Fruit fly (Drosophila melanogaster) whole organism, embryonic: ENCODE results near the gene CG14034.

ENCODE experiments used
- Awh ChIP-seq: fragments of 200-800 bp; sonication (Bioruptor generic); IDR thresholded peaks from 2 replicates; pipeline ENCODE4, ENCODE4 v1.3.6; 2022; ENCODE audit warnings: missing biosample characterization, missing genetic modification characterization
- Bdp1 ChIP-seq: fragments of 200-800 bp; sonication (Bioruptor generic); optimal IDR thresholded peaks from 3 replicates; lab custom pipeline; 2016; ENCODE audit warnings: missing biosample characterization, missing genetic modification characterization
- CG12219 ChIP-seq: fragments of 200-800 bp; sonication (Bioruptor generic); optimal IDR thresholded peaks from 3 replicates; lab custom pipeline; 2018; ENCODE audit warnings: missing biosample characterization, mild to moderate bottlenecking, missing genetic modification characterization
- CG12769 ChIP-seq: fragments of 200-800 bp; sonication (Bioruptor generic); optimal IDR thresholded peaks from 2 replicates; lab custom pipeline; 2019; ENCODE audit warnings: missing biosample characterization, mild to moderate bottlenecking, missing genetic modification characterization, moderate library complexity
- CG13894 ChIP-seq: fragments of 200-800 bp; sonication (Bioruptor generic); optimal IDR thresholded peaks from 3 replicates; lab custom pipeline; 2018; ENCODE audit warnings: missing biosample characterization, mild to moderate bottlenecking, missing genetic modification characterization, moderate library complexity
- CG14014 ChIP-seq: fragments of 200-800 bp; sonication (Bioruptor generic); IDR thresholded peaks from 2 replicates; pipeline ENCODE4 v1.3.6; 2022; ENCODE audit warnings: missing biosample characterization, missing genetic modification characterization
- CG17802 ChIP-seq: fragments of 200-800 bp; sonication (Bioruptor generic); optimal IDR thresholded peaks from 2 replicates; lab custom pipeline; 2018; ENCODE audit warnings: missing biosample characterization, mild to moderate bottlenecking, missing genetic modification characterization, moderate library complexity
- CG1792 ChIP-seq: fragments of 200-800 bp; sonication (Bioruptor generic); optimal IDR thresholded peaks from 2 replicates; lab custom pipeline; 2016; ENCODE audit warnings: missing biosample characterization, missing genetic modification characterization
- CG2678 ChIP-seq: fragments of 200-800 bp; sonication (Bioruptor generic); optimal IDR thresholded peaks from 3 replicates; lab custom pipeline; 2019; ENCODE audit warnings: missing biosample characterization, mild to moderate bottlenecking, missing genetic modification characterization, moderate library complexity
- CG3847 ChIP-seq: fragments of 200-800 bp; sonication (Bioruptor generic); IDR thresholded peaks from 2 replicates; pipeline ENCODE4 v1.3.6; 2022; ENCODE audit warnings: missing biosample characterization, missing genetic modification characterization
- CG4282 ChIP-seq: fragments of 200-800 bp; sonication (Bioruptor generic); optimal IDR thresholded peaks from 2 replicates; lab custom pipeline; 2016; ENCODE audit warnings: missing biosample characterization, missing genetic modification characterization
- CG4854 ChIP-seq: fragments of 200-800 bp; sonication (Bioruptor generic); optimal IDR thresholded peaks from 2 replicates; lab custom pipeline; 2016; ENCODE audit warnings: missing biosample characterization, missing genetic modification characterization, inconsistent platforms
- CG8359 ChIP-seq: fragments of 200-800 bp; sonication (Bioruptor generic); optimal IDR thresholded peaks from 2 replicates; lab custom pipeline; 2017; ENCODE audit warnings: missing biosample characterization, mild to moderate bottlenecking, missing genetic modification characterization, borderline replicate concordance
- CG8924 ChIP-seq: fragments of 200-800 bp; optimal IDR thresholded peaks from 3 replicates; lab custom pipeline; 2019; ENCODE audit warnings: missing biosample characterization, mild to moderate bottlenecking, missing genetic modification characterization, moderate library complexity
- CrebB ChIP-seq: fragments of 200-800 bp; sonication (Bioruptor generic); optimal IDR thresholded peaks from 3 replicates; lab custom pipeline; 2018; ENCODE audit warnings: missing biosample characterization, mild to moderate bottlenecking, missing genetic modification characterization
- Drgx ChIP-seq: fragments of 200-800 bp; sonication (Bioruptor generic); IDR thresholded peaks from 2 replicates; pipeline ENCODE4 v1.3.6; 2022; ENCODE audit warnings: missing biosample characterization, missing genetic modification characterization
- Eip74EF ChIP-seq, 2 experiments: fragments of 200-800 bp in 1 of 2; fragments of >200 bp in 1 of 2; sonication (Bioruptor generic) in 1 of 2; optimal IDR thresholded peaks; 2 replicates each; lab custom pipeline; 2017 to 2019; ENCODE audit warnings: missing biosample characterization in 2 of 2, missing genetic modification characterization in 2 of 2, mild to moderate bottlenecking in 1 of 2, moderate library complexity in 1 of 2
- Hr3 ChIP-seq: fragments of 200-800 bp; sonication (Bioruptor generic); optimal IDR thresholded peaks from 3 replicates; lab custom pipeline; 2016; ENCODE audit warnings: missing biosample characterization, missing genetic modification characterization
- Hr51 ChIP-seq, 2 experiments: fragments of 200-800 bp; sonication (Bioruptor generic); optimal IDR thresholded peaks; 2 replicates in 1 of 2; 3 replicates in 1 of 2; lab custom pipeline; 2016 to 2018; ENCODE audit warnings: missing biosample characterization in 2 of 2, missing genetic modification characterization in 2 of 2, mild to moderate bottlenecking in 1 of 2, moderate library complexity in 1 of 2
- Lim3 ChIP-seq: fragments of 200-800 bp; sonication (Bioruptor generic); IDR thresholded peaks from 2 replicates; pipeline ENCODE4 v1.3.6; 2022; ENCODE audit warnings: missing biosample characterization, missing genetic modification characterization
- Med ChIP-seq: fragments of 200-800 bp; sonication (Bioruptor generic); peaks from one replicate; lab custom pipeline; 2016; ENCODE audit warnings: missing biosample characterization, missing genetic modification characterization, mild to moderate bottlenecking, inconsistent platforms, moderate library complexity
- Meics ChIP-seq: fragments of 200-800 bp; sonication (Bioruptor generic); optimal IDR thresholded peaks from 2 replicates; lab custom pipeline; 2017; ENCODE audit warnings: missing biosample characterization, mild to moderate bottlenecking, missing genetic modification characterization
- Nf-YB ChIP-seq: fragments of 200-800 bp; sonication (Bioruptor generic); optimal IDR thresholded peaks from 3 replicates; lab custom pipeline; 2019; ENCODE audit warnings: missing biosample characterization, mild to moderate bottlenecking, missing genetic modification characterization, moderate library complexity
- Nf-YC ChIP-seq: fragments of 200-800 bp; optimal IDR thresholded peaks from 3 replicates; lab custom pipeline; 2019; ENCODE audit warnings: missing biosample characterization, mild to moderate bottlenecking, missing genetic modification characterization, moderate library complexity
- Rfx ChIP-seq: fragments of 200-800 bp; sonication (Bioruptor generic); IDR thresholded peaks from 2 replicates; pipeline ENCODE4 v1.3.6; 2022; ENCODE audit warnings: missing biosample characterization, missing genetic modification characterization
- Spps ChIP-seq: fragments of 200-800 bp; sonication (Bioruptor generic); optimal IDR thresholded peaks from 2 replicates; lab custom pipeline; 2018; ENCODE audit warnings: missing biosample characterization, mild to moderate bottlenecking, missing genetic modification characterization
- Vsx1 ChIP-seq: fragments of 200-800 bp; sonication (Bioruptor generic); optimal IDR thresholded peaks from 2 replicates; lab custom pipeline; 2017; ENCODE audit warnings: missing biosample characterization, mild to moderate bottlenecking, missing genetic modification characterization, missing genetic modification reagents
- abd-A ChIP-seq: fragments of 200-800 bp; sonication (Bioruptor generic); optimal IDR thresholded peaks from 3 replicates; lab custom pipeline; 2019; ENCODE audit warnings: missing biosample characterization, mild to moderate bottlenecking, missing genetic modification characterization, moderate library complexity
- ase ChIP-seq: fragments of 200-800 bp; sonication (Bioruptor generic); IDR thresholded peaks from 3 replicates; pipeline ENCODE4 v1.3.6; 2022; ENCODE audit warnings: missing biosample characterization, missing genetic modification characterization
- cato ChIP-seq: fragments of 200-800 bp; sonication (Bioruptor generic); optimal IDR thresholded peaks from 2 replicates; lab custom pipeline; 2016; ENCODE audit warnings: missing biosample characterization, missing genetic modification characterization, borderline replicate concordance
- ci ChIP-seq: fragments of 200-800 bp; sonication (Bioruptor generic); IDR thresholded peaks from 3 replicates; pipeline ENCODE4 v1.3.6; 2022; ENCODE audit warnings: missing biosample characterization, missing genetic modification characterization
- danr ChIP-seq: fragments of 200-800 bp; sonication (Bioruptor generic); IDR thresholded peaks from 2 replicates; pipeline ENCODE4 v1.3.6; 2022; ENCODE audit warnings: missing biosample characterization, missing genetic modification characterization
- dimm ChIP-seq: fragments of 200-800 bp; sonication (Bioruptor generic); IDR thresholded peaks from 2 replicates; pipeline ENCODE4 v1.3.6; 2022; ENCODE audit warnings: missing biosample characterization, missing genetic modification characterization
- dm ChIP-seq: fragments of 200-800 bp; sonication (Bioruptor generic); optimal IDR thresholded peaks from 3 replicates; lab custom pipeline; 2016; ENCODE audit warnings: missing biosample characterization, missing genetic modification characterization
- ind ChIP-seq: fragments of 200-800 bp; sonication (Bioruptor generic); optimal IDR thresholded peaks from 3 replicates; lab custom pipeline; 2016; ENCODE audit warnings: missing biosample characterization, missing genetic modification characterization
- lmd ChIP-seq: fragments of 200-800 bp; sonication (Bioruptor generic); IDR thresholded peaks from 2 replicates; pipeline ENCODE4 v1.3.6; 2022; ENCODE audit warnings: missing biosample characterization, missing genetic modification characterization
- mam ChIP-seq: fragments of 200-800 bp; sonication (Bioruptor generic); optimal IDR thresholded peaks from 3 replicates; lab custom pipeline; 2016; ENCODE audit warnings: missing biosample characterization, missing genetic modification characterization
- nau ChIP-seq: fragments of 200-800 bp; sonication (Bioruptor generic); optimal IDR thresholded peaks from 3 replicates; lab custom pipeline; 2017; ENCODE audit warnings: missing biosample characterization, mild to moderate bottlenecking, missing genetic modification characterization, missing genetic modification reagents
- p53 ChIP-seq: fragments of 200-800 bp; sonication (Bioruptor generic); optimal IDR thresholded peaks from 2 replicates; lab custom pipeline; 2016; ENCODE audit warnings: missing biosample characterization, missing genetic modification characterization
- pan ChIP-seq, 4 experiments: fragments of >200 bp in 3 of 4; fragments of 200-800 bp in 1 of 4; sonication (Bioruptor generic) in 1 of 4; optimal IDR thresholded peaks in 3 of 4; IDR thresholded peaks in 1 of 4; 2 replicates each; pipeline versions ENCODE4 v1.3.6 to Lab custom; 2017 to 2022; ENCODE audit warnings: missing biosample characterization in 2 of 4, missing genetic modification characterization in 2 of 4, mixed read lengths in 1 of 4
- pfk ChIP-seq: fragments of 200-800 bp; sonication (Bioruptor generic); optimal IDR thresholded peaks from 2 replicates; lab custom pipeline; 2018; ENCODE audit warnings: missing biosample characterization, mild to moderate bottlenecking, missing genetic modification characterization, moderate library complexity
- sd ChIP-seq: fragments of 200-800 bp; sonication (Bioruptor generic); optimal IDR thresholded peaks from 3 replicates; lab custom pipeline; 2018; ENCODE audit warnings: missing biosample characterization, mild to moderate bottlenecking, missing genetic modification characterization, moderate library complexity
- sr ChIP-seq: fragments of 200-800 bp; sonication (Bioruptor generic); IDR thresholded peaks from 3 replicates; pipeline ENCODE4 v1.3.6; 2022; ENCODE audit warnings: missing biosample characterization, missing genetic modification characterization
- ssp ChIP-seq: fragments of 200-800 bp; sonication (Bioruptor generic); IDR thresholded peaks from 2 replicates; pipeline ENCODE4 v1.3.6; 2022; ENCODE audit warnings: missing biosample characterization, missing genetic modification characterization
- vfl ChIP-seq: fragments of 200-800 bp; sonication (Bioruptor generic); optimal IDR thresholded peaks from 2 replicates; lab custom pipeline; 2016; ENCODE audit warnings: missing biosample characterization, missing genetic modification characterization
- vvl ChIP-seq: fragments of 200-800 bp; sonication (Bioruptor generic); IDR thresholded peaks from 2 replicates; pipeline ENCODE4 v1.3.6; 2022; ENCODE audit warnings: missing biosample characterization, missing genetic modification characterization

Gene CG14034

dm6 chr2L:5226891-5227554, 10.7 kb upstream of the CG14034 start:
- TF ChIP-seq CG17802 (tag; lab: Kevin White, UChicago) (no peak), sd (peak; percentile 6), vvl (GFP tag; lab: Robert Waterston, UW) (peak; percentile 68), danr (GFP tag; lab: Robert Waterston, UW) (no peak), CG8359 (GFP tag; lab: Kevin White, UChicago) (peak; percentile 94), CG12769 (peak; percentile 61), Awh (GFP tag; lab: Robert Waterston, UW) (0 out of 2 replicates have a peak, but pooled peaks have one; percentile 9), Rfx (GFP tag; lab: Robert Waterston, UW) (0 out of 2 replicates have a peak, but pooled peaks have one; percentile 3), abd-A (tag; lab: Kevin White, UChicago) (peak; percentile 54), CG13894 (tag; lab: Kevin White, UChicago) (peak; percentile 91), CrebB (no peak), dimm (GFP tag; lab: Robert Waterston, UW) (no peak), CG8924 (tag; lab: Kevin White, UChicago) (no peak), CG4854 (GFP tag; lab: Kevin White, UChicago) (no peak), Vsx1 (peak; percentile 30), lmd (GFP tag; lab: Robert Waterston, UW) (no peak), CG4282 (GFP tag; lab: Kevin White, UChicago) (no peak), Med (GFP tag; lab: Kevin White, UChicago) (peak; percentile 40), Lim3 (GFP tag; lab: Robert Waterston, UW) (no peak), Eip74EF (GFP tag; optimal IDR thresholded peaks at IDR 0.05; lab: Kevin White, UChicago) (peak in 1 of 2 experiments; percentile 45), sr (GFP tag; lab: Robert Waterston, UW) (peak; percentile 91)

DNA sequence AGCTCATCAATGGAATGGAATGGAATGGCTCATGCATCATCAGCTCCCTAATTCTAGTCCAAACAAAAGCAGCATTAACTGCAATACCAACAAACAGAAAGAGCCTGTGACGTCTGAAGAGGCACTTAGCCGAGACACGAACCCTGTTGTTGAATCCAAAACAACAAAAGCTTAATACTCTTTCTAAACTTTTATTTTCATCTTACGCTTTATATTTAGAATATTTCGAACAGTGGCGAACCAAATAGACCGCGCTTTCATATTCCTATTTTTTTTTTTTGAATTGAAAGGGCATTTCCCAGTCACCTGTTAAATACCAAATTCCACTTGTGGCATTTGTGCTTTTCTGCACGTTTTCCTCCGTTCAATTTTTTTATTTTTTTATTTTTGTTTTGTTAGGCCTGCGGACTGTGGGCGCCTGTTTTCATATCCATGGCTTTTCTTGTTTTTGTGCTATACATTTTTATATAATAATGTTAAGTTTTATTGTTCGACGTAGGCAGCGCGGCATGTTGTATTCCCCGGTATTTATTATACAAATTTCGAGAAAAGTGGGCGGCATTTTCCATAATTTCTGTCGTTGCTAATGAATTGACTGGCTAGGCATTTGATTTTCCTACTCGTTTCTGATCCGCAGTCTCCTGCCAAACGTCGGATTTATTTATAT, 9.3 kb upstream of the CG14034 start:
- TF ChIP-seq ase = no peak
- TF ChIP-seq mam (GFP tag; lab: Kevin White, UChicago) = peak; percentile 39
- TF ChIP-seq Bdp1 (GFP tag; lab: Kevin White, UChicago) = no peak
- peak; percentile 3 for TF ChIP-seq nau (GFP tag; lab: Kevin White, UChicago)
- no peak for TF ChIP-seq Nf-YC (tag; lab: Kevin White, UChicago)
- no peak for TF ChIP-seq Hr3
- peak; percentile 84 for TF ChIP-seq Med (GFP tag; lab: Kevin White, UChicago)
- TF ChIP-seq sr (GFP tag; lab: Robert Waterston, UW) = peak; percentile 75; the same call in 2 of the 3 replicates
- peak; percentile 11 for TF ChIP-seq CG1792 (GFP tag; lab: Kevin White, UChicago)
- no peak for TF ChIP-seq dm (GFP tag; lab: Kevin White, UChicago)
- TF ChIP-seq ind (GFP tag; lab: Kevin White, UChicago) = peak; percentile 15
- TF ChIP-seq cato (GFP tag; lab: Kevin White, UChicago) = no peak
- TF ChIP-seq Spps (tag; lab: Kevin White, UChicago) = no peak
- peak; percentile 73; the same call in 1 of the 2 replicates for TF ChIP-seq Drgx (GFP tag; lab: Robert Waterston, UW)
- no peak for TF ChIP-seq p53 (GFP tag; lab: Kevin White, UChicago)
- 0 out of 3 replicates have a peak, but pooled peaks have one; percentile 37 for TF ChIP-seq ci (GFP tag; lab: Robert Waterston, UW)
- 0 out of 2 replicates have a peak, but pooled peaks have one; percentile 10 for TF ChIP-seq CG3847 (GFP tag; lab: Robert Waterston, UW)
- TF ChIP-seq sd = peak; percentile 89
- TF ChIP-seq CG2678 = peak; percentile 45
- TF ChIP-seq CG12219 (GFP tag; lab: Kevin White, UChicago) = no peak
- peak; percentile 32; the same call in 1 of the 2 replicates for TF ChIP-seq ssp (GFP tag; lab: Robert Waterston, UW)
- TF ChIP-seq vfl (GFP tag; lab: Kevin White, UChicago) = peak; percentile 12
- no peak for TF ChIP-seq pan (optimal IDR thresholded peaks at IDR 0.05; lab: Kevin White, UChicago)
- TF ChIP-seq pan (GFP tag; optimal IDR thresholded peaks at IDR 0.05 in 1 of 2, IDR thresholded peaks at IDR 0.05 in 1 of 2) = peak in 1 of 2 experiments; percentile 36
- TF ChIP-seq Nf-YB = no peak
- TF ChIP-seq Hr51 (GFP tag; optimal IDR thresholded peaks at IDR 0.05; lab: Kevin White, UChicago) = peak in 1 of 2 experiments; percentile 43
- TF ChIP-seq Meics (GFP tag; lab: Kevin White, UChicago) = peak; percentile 36
- peak; percentile 58; the same call in 1 of the 2 replicates for TF ChIP-seq CG14014
- no peak for TF ChIP-seq pfk
- peak; percentile 57 for TF ChIP-seq vvl (GFP tag; lab: Robert Waterston, UW)
